Fruit fly (Drosophila melanogaster) whole organism, embryonic: ENCODE measurements around the gene CG2747.

Experiments used
- CG34224 ChIP-seq: fragments of 200-800 bp; sonication (Bioruptor generic); IDR thresholded peaks from 3 replicates; pipeline ENCODE4 v1.3.6; 2022; ENCODE audit warnings: missing biosample characterization, missing genetic modification characterization; ENCODE audit not compliant: partially characterized antibody
- D19A ChIP-seq: fragments of 200-800 bp; optimal IDR thresholded peaks from 3 replicates; lab custom pipeline; 2019; ENCODE audit warnings: missing biosample characterization, mild to moderate bottlenecking, missing genetic modification characterization, moderate library complexity
- HLH4C ChIP-seq: fragments of 200-800 bp; sonication (Bioruptor generic); IDR thresholded peaks from 3 replicates; pipeline ENCODE4 v1.3.6; 2022; ENCODE audit warnings: missing biosample characterization, missing genetic modification characterization; ENCODE audit not compliant: partially characterized antibody
- maf-S ChIP-seq: fragments of 200-800 bp; sonication (Bioruptor generic); optimal IDR thresholded peaks from 2 replicates; lab custom pipeline; 2016; ENCODE audit warnings: missing biosample characterization, missing genetic modification characterization

- TF ChIP-seq maf-S (GFP tag; lab: Kevin White, UChicago) (no peak), CG34224 (GFP tag; lab: Robert Waterston, UW) (no peak), D19A (tag; lab: Kevin White, UChicago) (no peak), HLH4C (GFP tag; lab: Robert Waterston, UW) (no peak)
Observed at dm6 chr3R:7990799-7991423, 39.7 kb downstream of the CG2747 start.
